Fruit fly (Drosophila melanogaster) whole organism: Measurements from ENCODE around the gene mRpL14.

ENCODE experiments used
- pan ChIP-seq: fragments of >200 bp; optimal IDR thresholded peaks from 2 replicates; lab custom pipeline; 2017
- usp ChIP-seq: fragments of >200 bp; optimal IDR thresholded peaks from 2 replicates; lab custom pipeline; 2017; ENCODE audit warnings: missing biosample characterization, missing genetic modification characterization, mixed read lengths

dm6 chrX:2332784-2333183, 11.7 kb downstream of the mRpL14 start:
- TF ChIP-seq pan (lab: Kevin White, UChicago) (no peak), usp (no peak)
